1 fruit fly cellular context compared by ENCODE assay signal in genomic region chr3L:22346566-22347146, dm6.
TF ChIP-seq lines count a peak whose summit lies in the region.

No protein-coding gene starts in this region.

TF ChIP-seq in whole organism, embryonic, 481 proteins besides CTCF, POLR2A, EP300 and RAD21 (continued from another document):
- TF ChIP-seq CG32767 (GFP tag; IDR thresholded peaks at IDR 0.05; lab: Robert Waterston, UW) (no peak), CG10979 (tag; optimal IDR thresholded peaks at IDR 0.05; lab: Kevin White, UChicago) (no peak), CG9932 (GFP tag; IDR thresholded peaks at IDR 0.05; lab: Robert Waterston, UW) (no peak), Sin3A (optimal IDR thresholded peaks at IDR 0.05; lab: Kevin White, UChicago) (no peak), cg (GFP tag; optimal IDR thresholded peaks at IDR 0.05; lab: Kevin White, UChicago) (peak; percentile 31), Dip3 (GFP tag; optimal IDR thresholded peaks at IDR 0.05; lab: Kevin White, UChicago) (no peak), crol (GFP tag; IDR thresholded peaks at IDR 0.05; lab: Robert Waterston, UW) (peak; percentile 56), CG34224 (GFP tag; IDR thresholded peaks at IDR 0.05; lab: Robert Waterston, UW; ENCODE audit: partially characterized antibody) (0 out of 3 replicates have a peak, but pooled peaks have one; percentile 27), ac (GFP tag; optimal IDR thresholded peaks at IDR 0.05; lab: Kevin White, UChicago) (no peak), Usf (GFP tag; optimal IDR thresholded peaks at IDR 0.05; lab: Kevin White, UChicago) (no peak), Atf3 (GFP tag; optimal IDR thresholded peaks at IDR 0.05; lab: Kevin White, UChicago) (no peak), CG2116 (GFP tag; optimal IDR thresholded peaks at IDR 0.05; lab: Kevin White, UChicago) (no peak), crc (GFP tag; optimal IDR thresholded peaks at IDR 0.05; lab: Kevin White, UChicago) (no peak), pfk (GFP tag; optimal IDR thresholded peaks at IDR 0.05; lab: Kevin White, UChicago) (no peak), jumu (GFP tag; optimal IDR thresholded peaks at IDR 0.05; lab: Kevin White, UChicago) (no peak), CG8478 (optimal IDR thresholded peaks at IDR 0.05; lab: Kevin White, UChicago) (peak; percentile 81), CG3726 (GFP tag; IDR thresholded peaks at IDR 0.05; lab: Robert Waterston, UW) (no peak), CG16815 (GFP tag; optimal IDR thresholded peaks at IDR 0.05; lab: Kevin White, UChicago) (no peak)
